Fruit fly (Drosophila melanogaster): ENCODE results near the gene CG13038.

CG13038 gene

dm6 chr3L:16303982-16304381, 23.7 kb downstream of the CG13038 start, which contains the start of gene CG43249:
Gene CG43249 (plus strand): TSS chr3L:16304282.
- TF ChIP-seq Sin3A (optimal IDR thresholded peaks at IDR 0.05) (no peak), psq (optimal IDR thresholded peaks at IDR 0.05) (no peak)

- no peak for TF ChIP-seq Sin3A (optimal IDR thresholded peaks at IDR 0.05)
- no peak for TF ChIP-seq Myc (optimal IDR thresholded peaks at IDR 0.05)
- TF ChIP-seq ttk (optimal IDR thresholded peaks at IDR 0.05) = no peak
- no peak for TF ChIP-seq psq (optimal IDR thresholded peaks at IDR 0.05)
- no peak for TF ChIP-seq insv (optimal IDR thresholded peaks at IDR 0.05)
- no peak for TF ChIP-seq h (optimal IDR thresholded peaks at IDR 0.05)
Measured at dm6 chr3L:16303078-16303477, 24.6 kb downstream of the CG13038 start, which contains the start of gene CG13044. Gene CG13044 (minus strand): TSS chr3L:16303178.

DNA sequence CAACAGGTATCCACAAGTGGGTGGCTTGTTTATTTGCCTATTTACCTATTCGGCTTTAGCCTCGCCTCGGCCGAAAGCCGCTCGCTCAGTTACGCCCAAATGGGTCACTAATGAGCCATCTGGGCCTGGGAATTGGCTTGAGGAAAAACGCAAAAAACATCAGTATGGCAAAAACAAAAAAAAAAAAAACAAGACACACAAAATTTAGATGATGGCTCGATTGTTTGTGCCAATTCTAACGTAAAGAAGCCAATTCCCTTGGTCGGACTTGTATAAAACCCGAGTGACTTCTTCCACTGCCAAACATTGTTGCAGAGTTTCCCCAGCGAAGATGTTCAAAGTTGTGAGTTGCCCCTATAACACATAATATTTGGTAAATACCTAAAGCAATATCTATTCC, 26.5 kb downstream of the CG13038 start, which contains the start of gene CG4982:
Gene CG4982, plus strand, starts transcription at position 301 of the 400 bp plus-strand sequence.
- TF ChIP-seq psq (optimal IDR thresholded peaks at IDR 0.05) (no peak), Sin3A (optimal IDR thresholded peaks at IDR 0.05) (no peak), ttk (optimal IDR thresholded peaks at IDR 0.05) (no peak), h (optimal IDR thresholded peaks at IDR 0.05) (no peak), insv (optimal IDR thresholded peaks at IDR 0.05) (no peak), Myc (optimal IDR thresholded peaks at IDR 0.05) (no peak)

DNA sequence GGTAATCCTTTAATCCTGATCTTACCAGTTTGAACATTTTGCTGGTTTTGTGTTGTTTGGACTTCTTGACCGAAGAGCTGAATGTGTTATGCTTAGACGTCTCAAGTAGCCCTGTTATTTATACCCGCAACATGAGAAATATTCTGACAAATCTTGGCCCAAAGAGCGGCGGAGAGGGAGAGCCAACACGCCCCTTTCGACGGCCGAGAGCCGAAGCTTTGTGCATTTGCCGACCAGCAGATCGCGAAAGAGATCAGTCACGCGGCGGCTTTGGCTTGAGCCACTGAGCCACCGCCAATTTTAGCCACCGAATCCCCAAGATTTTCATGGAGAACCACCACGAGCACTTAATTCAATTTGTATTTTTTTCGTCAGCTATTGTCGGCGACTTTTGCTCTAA, 32.2 kb downstream of the CG13038 start, which contains the start of gene CG4962:
Gene CG4962, minus strand, starts transcription at position 101 of the 400 bp plus-strand sequence.
- TF ChIP-seq insv (optimal IDR thresholded peaks at IDR 0.05) (no peak), Myc (optimal IDR thresholded peaks at IDR 0.05) (no peak), Sin3A (optimal IDR thresholded peaks at IDR 0.05) (no peak), psq (optimal IDR thresholded peaks at IDR 0.05) (no peak), ttk (optimal IDR thresholded peaks at IDR 0.05) (no peak), h (optimal IDR thresholded peaks at IDR 0.05) (no peak)

DNA sequence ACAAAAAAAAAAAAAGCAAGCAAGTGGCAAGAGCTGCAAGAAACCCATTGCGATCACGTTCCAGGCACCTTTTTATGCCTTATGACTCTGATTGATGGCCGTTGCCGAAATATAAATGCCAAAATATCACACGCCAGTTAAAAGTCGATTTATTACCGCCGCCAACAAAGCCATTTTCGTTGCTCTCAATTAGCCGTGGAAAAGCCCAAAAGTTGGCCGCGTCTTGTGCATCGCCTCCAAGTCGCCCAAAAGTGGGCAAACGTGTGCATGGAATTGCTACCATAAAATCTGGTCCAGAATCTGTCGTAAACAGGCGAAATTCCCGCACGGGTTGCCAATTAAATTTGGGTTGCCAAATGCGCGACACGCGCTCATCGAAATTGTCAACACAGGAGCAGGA, 36.0 kb downstream of the CG13038 start:
- TF ChIP-seq Myc (optimal IDR thresholded peaks at IDR 0.05) (no peak), Sin3A (optimal IDR thresholded peaks at IDR 0.05) (no peak), ttk (optimal IDR thresholded peaks at IDR 0.05) (no peak), insv (optimal IDR thresholded peaks at IDR 0.05) (no peak), h (optimal IDR thresholded peaks at IDR 0.05) (no peak), psq (optimal IDR thresholded peaks at IDR 0.05) (no peak)

- TF ChIP-seq ttk (optimal IDR thresholded peaks at IDR 0.05) = no peak
- TF ChIP-seq psq (optimal IDR thresholded peaks at IDR 0.05) = no peak
- TF ChIP-seq Sin3A (optimal IDR thresholded peaks at IDR 0.05) = no peak
- TF ChIP-seq h (optimal IDR thresholded peaks at IDR 0.05) = no peak
- TF ChIP-seq insv (optimal IDR thresholded peaks at IDR 0.05) = no peak
- no peak for TF ChIP-seq Myc (optimal IDR thresholded peaks at IDR 0.05)
Measured at dm6 chr3L:16290850-16291249, 36.8 kb downstream of the CG13038 start, which contains the start of gene CG13045. Gene CG13045 (minus strand): TSS chr3L:16290950.

- no peak for TF ChIP-seq psq (optimal IDR thresholded peaks at IDR 0.05)
- no peak for TF ChIP-seq Myc (optimal IDR thresholded peaks at IDR 0.05)
- TF ChIP-seq ttk (optimal IDR thresholded peaks at IDR 0.05) = no peak
Measured at dm6 chr3L:16289067-16289466, 38.6 kb downstream of the CG13038 start.

- TF ChIP-seq h (optimal IDR thresholded peaks at IDR 0.05) = no peak
- TF ChIP-seq psq (optimal IDR thresholded peaks at IDR 0.05) = no peak
- TF ChIP-seq Myc (optimal IDR thresholded peaks at IDR 0.05) = no peak
- TF ChIP-seq Sin3A (optimal IDR thresholded peaks at IDR 0.05) = no peak
- no peak for TF ChIP-seq insv (optimal IDR thresholded peaks at IDR 0.05)
Measured at dm6 chr3L:16288322-16288721, 39.4 kb downstream of the CG13038 start, which contains the start of gene CG13046. Gene CG13046 (minus strand): TSS chr3L:16288422.

dm6 chr3L:16286258-16286657, 41.4 kb downstream of the CG13038 start:
- no peak for TF ChIP-seq Sin3A (optimal IDR thresholded peaks at IDR 0.05)
- no peak for TF ChIP-seq ttk (optimal IDR thresholded peaks at IDR 0.05)
- TF ChIP-seq Myc (optimal IDR thresholded peaks at IDR 0.05) = no peak
- TF ChIP-seq psq (optimal IDR thresholded peaks at IDR 0.05) = no peak
- TF ChIP-seq h (optimal IDR thresholded peaks at IDR 0.05) = no peak
- TF ChIP-seq insv (optimal IDR thresholded peaks at IDR 0.05) = no peak

DNA sequence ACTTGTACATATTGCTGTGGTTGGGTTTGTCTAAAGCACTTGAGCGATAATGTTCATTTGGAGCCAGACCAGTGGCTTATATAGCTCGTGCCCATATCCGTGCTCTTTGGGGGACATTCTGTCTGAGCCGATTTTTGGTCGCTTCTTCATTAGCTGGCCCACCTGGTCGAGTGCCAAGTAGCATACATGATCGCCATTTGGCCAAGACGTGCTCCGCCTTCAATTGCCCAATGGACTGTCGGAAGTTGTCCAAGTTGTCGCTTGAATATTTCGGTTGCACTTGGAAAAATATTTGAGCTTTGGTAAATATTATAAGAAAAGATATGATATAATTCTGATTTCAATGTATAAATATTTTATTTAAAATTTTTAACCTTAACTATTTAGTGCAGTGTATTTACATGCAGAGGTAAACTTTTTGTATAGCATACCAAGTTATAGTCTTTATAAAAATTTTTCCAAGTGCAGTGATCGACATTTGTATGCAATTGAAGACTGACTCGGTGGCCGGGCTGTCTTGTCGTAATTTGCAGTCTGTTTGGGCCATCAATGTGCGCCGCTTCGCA, 42.3 kb downstream of the CG13038 start, which contains the start of gene CG13047:
Gene CG13047, minus strand, starts transcription at position 51 of the 566 bp plus-strand sequence.
- TF ChIP-seq Myc (optimal IDR thresholded peaks at IDR 0.05) (no peak), Sin3A (optimal IDR thresholded peaks at IDR 0.05) (no peak), insv (optimal IDR thresholded peaks at IDR 0.05) (no peak), ttk (optimal IDR thresholded peaks at IDR 0.05) (no peak), h (optimal IDR thresholded peaks at IDR 0.05) (no peak), psq (optimal IDR thresholded peaks at IDR 0.05) (no peak)

DNA sequence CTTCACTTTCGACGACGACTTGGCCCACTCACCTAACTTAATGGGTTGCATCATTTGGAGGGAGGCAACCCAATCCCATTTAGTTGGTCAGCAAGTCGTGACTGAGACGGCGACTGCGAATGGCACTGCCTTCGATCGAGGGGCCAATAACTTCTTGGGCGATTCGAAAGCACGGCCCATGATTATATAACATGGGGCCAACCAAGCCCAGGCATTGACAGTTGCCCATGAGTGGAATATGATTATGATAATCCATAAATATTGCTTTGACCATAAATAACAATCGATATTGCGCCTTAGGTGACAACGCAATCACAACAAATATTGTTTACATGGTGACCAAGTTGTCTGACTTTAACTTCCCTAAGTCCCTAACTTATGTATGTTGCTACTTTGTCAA, 43.9 kb downstream of the CG13038 start, which contains the start of gene CG13048:
Gene CG13048, minus strand, starts transcription at position 101 of the 400 bp plus-strand sequence.
- TF ChIP-seq h (optimal IDR thresholded peaks at IDR 0.05) (no peak), insv (optimal IDR thresholded peaks at IDR 0.05) (no peak), Sin3A (optimal IDR thresholded peaks at IDR 0.05) (no peak)

DNA sequence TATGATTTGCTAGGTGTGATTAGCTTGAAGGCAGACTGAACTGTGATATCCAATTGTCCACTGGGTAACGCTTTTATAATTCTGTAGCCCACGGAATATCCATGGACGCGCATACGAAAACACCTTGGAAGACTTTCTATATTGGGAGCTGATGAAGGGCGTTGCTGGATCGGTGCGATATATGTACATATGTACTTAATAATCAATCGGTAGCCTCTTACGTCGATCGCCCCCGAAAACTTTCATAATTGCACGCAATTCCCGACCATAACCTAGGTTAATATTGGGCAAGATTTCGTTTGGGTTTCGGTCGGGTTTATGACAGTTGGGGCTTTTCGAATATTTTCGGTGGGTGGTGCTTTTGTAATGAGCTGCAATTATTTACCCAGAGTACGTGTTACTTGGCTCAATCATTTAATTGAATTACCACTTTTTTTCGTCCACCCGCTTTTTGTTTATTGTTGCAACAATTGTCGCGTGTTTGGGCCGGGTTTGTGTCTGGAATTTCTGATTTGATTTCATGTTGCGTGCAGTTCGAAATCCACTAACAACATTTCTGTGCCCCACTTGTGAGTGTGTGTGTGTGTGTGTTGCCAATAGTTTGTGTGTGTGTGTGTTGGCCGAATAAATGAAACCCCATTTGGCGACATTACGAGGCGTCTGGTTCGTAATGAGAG, 45.7 kb downstream of the CG13038 start, which contains the start of gene CG13049:
Gene CG13049, minus strand, starts transcription at position 51 of the 677 bp plus-strand sequence.
- no peak for TF ChIP-seq h (optimal IDR thresholded peaks at IDR 0.05)
- TF ChIP-seq Sin3A (optimal IDR thresholded peaks at IDR 0.05) = no peak
- no peak for TF ChIP-seq ttk (optimal IDR thresholded peaks at IDR 0.05)
- no peak for TF ChIP-seq insv (optimal IDR thresholded peaks at IDR 0.05)
- TF ChIP-seq Myc (optimal IDR thresholded peaks at IDR 0.05) = no peak
- TF ChIP-seq psq (optimal IDR thresholded peaks at IDR 0.05) = no peak

Data from Kc167 (cell line).